Fruit fly (Drosophila melanogaster): ENCODE measurements around the gene lmgB.

lmgB gene

DNA sequence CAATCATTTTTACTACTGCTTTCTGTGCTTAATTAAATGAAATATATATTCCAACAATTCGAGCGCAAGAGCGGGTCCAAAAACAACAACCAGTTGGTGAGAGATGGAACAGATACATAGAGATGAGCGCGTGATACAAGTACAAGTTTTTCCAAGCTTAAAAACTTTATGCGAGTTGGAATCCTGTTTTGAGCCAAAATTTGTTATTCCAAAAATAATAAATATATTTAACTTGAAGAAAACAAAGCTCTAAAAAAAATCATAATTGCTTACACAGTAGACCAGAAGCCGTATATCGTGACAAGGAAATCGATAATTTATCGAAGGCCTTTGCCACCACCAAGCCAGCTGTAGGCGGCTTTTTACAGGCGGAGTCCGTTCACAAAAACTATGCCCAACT, 13.7 kb downstream of the lmgB start, which contains the start of the genes CG13097 and PIG-U (continued):
- TF ChIP-seq pros (GFP tag; optimal IDR thresholded peaks at IDR 0.05) (no peak), Camta (GFP tag; optimal IDR thresholded peaks at IDR 0.05) (peak; percentile 76), CG16813 (GFP tag; IDR thresholded peaks at IDR 0.05; ENCODE audit: partially characterized antibody) (peak; percentile 94), CG4820 (GFP tag; optimal IDR thresholded peaks at IDR 0.05) (peak; percentile 72), cg (GFP tag; optimal IDR thresholded peaks at IDR 0.05) (no peak), NfI (GFP tag; optimal IDR thresholded peaks at IDR 0.05) (peak; percentile 70), Jarid2 (GFP tag; optimal IDR thresholded peaks at IDR 0.05) (no peak), zfh1 (GFP tag; IDR thresholded peaks at IDR 0.05) (peak; percentile 84), lab (GFP tag; optimal IDR thresholded peaks at IDR 0.05) (no peak), CG2678 (tag; optimal IDR thresholded peaks at IDR 0.05) (no peak), sisA (GFP tag; IDR thresholded peaks at IDR 0.05) (peak; percentile 76), ara (GFP tag; IDR thresholded peaks at IDR 0.05) (peak; percentile 79), CG15479 (GFP tag; optimal IDR thresholded peaks at IDR 0.05) (no peak), CG4328 (GFP tag; optimal IDR thresholded peaks at IDR 0.05) (peak; percentile 78), Hr51 (GFP tag; optimal IDR thresholded peaks at IDR 0.05) (peak; percentile 66 to 76), CG32772 (GFP tag; IDR thresholded peaks at IDR 0.05) (peak; percentile 78), Blimp-1 (GFP tag; optimal IDR thresholded peaks at IDR 0.05) (no peak), shn (GFP tag; optimal IDR thresholded peaks at IDR 0.05) (peak; percentile 67), CG4707 (GFP tag; optimal IDR thresholded peaks at IDR 0.05) (no peak), zen2 (GFP tag; IDR thresholded peaks at IDR 0.05; ENCODE audit: partially characterized antibody) (peak; percentile 83; the same call in 2 of the 3 replicates), prd (optimal IDR thresholded peaks at IDR 0.05) (no peak), prd (GFP tag; IDR thresholded peaks at IDR 0.05) (peak; percentile 90), CG4730 (GFP tag; IDR thresholded peaks at IDR 0.05) (peak; percentile 58), bbx (GFP tag; IDR thresholded peaks at IDR 0.05; ENCODE audit: partially characterized antibody) (peak; percentile 81), Taf1 (GFP tag; IDR thresholded peaks at IDR 0.05) (peak; percentile 70), CG3726 (GFP tag; IDR thresholded peaks at IDR 0.05) (no peak), CG10565 (GFP tag; optimal IDR thresholded peaks at IDR 0.05) (peak; percentile 71), Opbp (GFP tag; IDR thresholded peaks at IDR 0.05; ENCODE audit: partially characterized antibody) (peak; percentile 79), Drgx (GFP tag; IDR thresholded peaks at IDR 0.05) (peak; percentile 68; the same call in 1 of the 2 replicates), seq (GFP tag; IDR thresholded peaks at IDR 0.05) (no peak), CG13894 (tag; optimal IDR thresholded peaks at IDR 0.05) (peak; percentile 86), hth (optimal IDR thresholded peaks at IDR 0.05) (no peak), CG12659 (GFP tag; optimal IDR thresholded peaks at IDR 0.05) (peak; percentile 79), CG12236 (GFP tag; optimal IDR thresholded peaks at IDR 0.05) (peak; percentile 21), CG6791 (GFP tag; IDR thresholded peaks at IDR 0.05; ENCODE audit: partially characterized antibody) (peak; percentile 86), grau (tag; optimal IDR thresholded peaks at IDR 0.05) (peak; percentile 77), wek (GFP tag; optimal IDR thresholded peaks at IDR 0.05) (no peak), lmd (GFP tag; IDR thresholded peaks at IDR 0.05) (peak; percentile 72), CG17361 (GFP tag; IDR thresholded peaks at IDR 0.05) (peak; percentile 80), CG14965 (GFP tag; optimal IDR thresholded peaks at IDR 0.05; ENCODE audit: borderline replicate concordance) (no peak), az2 (GFP tag; optimal IDR thresholded peaks at IDR 0.05) (peak; percentile 84), Vsx1 (GFP tag; optimal IDR thresholded peaks at IDR 0.05) (peak; percentile 69), CG8359 (GFP tag; optimal IDR thresholded peaks at IDR 0.05; ENCODE audit: borderline replicate concordance) (no peak), CG11398 (GFP tag; optimal IDR thresholded peaks at IDR 0.05) (no peak), CG1832 (GFP tag; optimal IDR thresholded peaks at IDR 0.05) (no peak), psq (GFP tag; optimal IDR thresholded peaks at IDR 0.05) (peak; percentile 55), gce (GFP tag; IDR thresholded peaks at IDR 0.05) (no peak), kah (GFP tag; optimal IDR thresholded peaks at IDR 0.05) (peak; percentile 59), trh (GFP tag; optimal IDR thresholded peaks at IDR 0.05) (peak; percentile 62), CkIIα-i1 (GFP tag; IDR thresholded peaks at IDR 0.05) (no peak)
